Worm (Caenorhabditis elegans) whole organism, L2 larva: Measurements from ENCODE around the gene clec-134.

Experiments
- nhr-77 ChIP-seq: fragments of 150-350 bp; optimal IDR thresholded peaks from 2 replicates; lab custom pipeline; 2014; ENCODE audit warnings: missing biosample characterization, missing genetic modification characterization
- unc-39 ChIP-seq: fragments of 150-350 bp; optimal IDR thresholded peaks from 2 replicates; lab custom pipeline; 2014; ENCODE audit warnings: missing biosample characterization, missing genetic modification characterization
- unc-62 ChIP-seq: fragments of 150-350 bp; optimal IDR thresholded peaks from 2 replicates; lab custom pipeline; 2014; ENCODE audit warnings: missing biosample characterization, missing genetic modification reagents, missing genetic modification characterization
- ztf-11 ChIP-seq: sonication (generic microtip); optimal IDR thresholded peaks from 2 replicates; lab custom pipeline; 2017; ENCODE audit warnings: missing biosample characterization, missing genetic modification characterization
- ztf-4 ChIP-seq: fragments of 150-350 bp; optimal IDR thresholded peaks from 2 replicates; lab custom pipeline; 2014; ENCODE audit warnings: missing biosample characterization, missing genetic modification characterization

ce11 chrII:3546381-3546931 is 33.4 kb upstream of the clec-134 start, which contains the start of gene apd-3:
- TF ChIP-seq unc-62 (GFP tag; lab: Kevin White, UChicago) (no peak), nhr-77 (tag; lab: Kevin White, UChicago) (no peak), ztf-11 (no peak), unc-39 (tag; lab: Kevin White, UChicago) (no peak), ztf-4 (tag; lab: Kevin White, UChicago) (no peak)
